Worm (Caenorhabditis elegans) whole organism, L1 larva: Measurements from ENCODE around the gene F12A10.6.

Source experiments
- C04F5.9 ChIP-seq: sonication (generic microtip); optimal IDR thresholded peaks from 2 replicates; lab custom pipeline; 2016; ENCODE audit warnings: missing genetic modification characterization, missing compliant biosample characterization
- C16A3.4 ChIP-seq: fragments of 150-350 bp; optimal IDR thresholded peaks from 2 replicates; lab custom pipeline; 2014; ENCODE audit warnings: missing biosample characterization, missing genetic modification characterization
- F16B12.6 ChIP-seq: fragments of 150-350 bp; optimal IDR thresholded peaks from 2 replicates; lab custom pipeline; 2014; ENCODE audit warnings: missing biosample characterization, missing genetic modification characterization
- aly-2 ChIP-seq: fragments of 150-350 bp; optimal IDR thresholded peaks from 2 replicates; lab custom pipeline; 2014; ENCODE audit warnings: missing biosample characterization, missing genetic modification characterization
- ama-1 ChIP-seq: fragments of 150-350 bp; optimal IDR thresholded peaks from 2 replicates; lab custom pipeline; 2014
- blmp-1 ChIP-seq: fragments of 150-350 bp; optimal IDR thresholded peaks from 2 replicates; lab custom pipeline; 2014; ENCODE audit warnings: missing biosample characterization, missing genetic modification characterization
- ceh-82 ChIP-seq, 3 experiments: fragments of 150-350 bp in 1 of 3; sonication (generic microtip) in 2 of 3; optimal IDR thresholded peaks; 2 replicates each; lab custom pipeline; 2014 to 2017; ENCODE audit warnings: missing biosample characterization in 3 of 3, missing genetic modification characterization in 3 of 3
- dsc-1 ChIP-seq: sonication (generic microtip); optimal IDR thresholded peaks from 2 replicates; lab custom pipeline; 2016; ENCODE audit warnings: mild to moderate bottlenecking, missing genetic modification characterization, missing compliant biosample characterization
- efl-1 ChIP-seq, 4 experiments: fragments of 150-350 bp; optimal IDR thresholded peaks in 3 of 4; peaks in 1 of 4; 1 replicate in 1 of 4; 2 replicates in 3 of 4; lab custom pipeline; 2014; ENCODE audit warnings: missing biosample characterization in 2 of 4, missing genetic modification characterization in 2 of 4, missing genetic modification reagents in 2 of 4
- egl-13 ChIP-seq: sonication (generic microtip); optimal IDR thresholded peaks from 2 replicates; lab custom pipeline; 2016; ENCODE audit warnings: missing genotype, missing genetic modification reagents, missing genetic modification characterization, missing compliant biosample characterization
- egl-27 ChIP-seq, 2 experiments: fragments of 150-350 bp in 1 of 2; sonication (generic microtip); optimal IDR thresholded peaks; 3 replicates each; lab custom pipeline; 2017 to 2018; ENCODE audit warnings: missing biosample characterization in 2 of 2, missing genetic modification characterization in 2 of 2, missing genetic modification reagents in 2 of 2
- elt-3 ChIP-seq, 6 experiments: fragments of 150-350 bp in 1 of 6; sonication (generic microtip); optimal IDR thresholded peaks; 2 replicates each; lab custom pipeline; 2017 to 2018; ENCODE audit warnings: missing biosample characterization in 6 of 6, missing genetic modification characterization in 6 of 6, inconsistent platforms in 1 of 6
- ets-5 ChIP-seq: fragments of 200-800 bp; sonication (Bioruptor generic); IDR thresholded peaks from 2 replicates; pipeline ENCODE4 v1.3.6; 2022; ENCODE audit warnings: missing genetic modification characterization, missing compliant biosample characterization
- fkh-8 ChIP-seq: sonication (generic microtip); optimal IDR thresholded peaks from 2 replicates; lab custom pipeline; 2016; ENCODE audit warnings: mild to moderate bottlenecking, missing genetic modification characterization, missing compliant biosample characterization
- fos-1 ChIP-seq: fragments of 150-350 bp; optimal IDR thresholded peaks from 2 replicates; lab custom pipeline; 2014; ENCODE audit warnings: missing biosample characterization, missing genetic modification characterization
- grh-1 ChIP-seq: fragments of 200-800 bp; sonication (Bioruptor generic); IDR thresholded peaks from 2 replicates; pipeline ENCODE4 v1.3.6; 2022; ENCODE audit warnings: missing genetic modification reagents, missing genetic modification characterization, missing compliant biosample characterization
- hlh-4 ChIP-seq: sonication (generic microtip); optimal IDR thresholded peaks from 2 replicates; lab custom pipeline; 2016; ENCODE audit warnings: mild to moderate bottlenecking, missing genetic modification characterization, missing compliant biosample characterization
- irx-1 ChIP-seq: sonication (generic microtip); optimal IDR thresholded peaks from 2 replicates; lab custom pipeline; 2016; ENCODE audit warnings: missing genetic modification characterization, missing compliant biosample characterization
- isw-1 ChIP-seq: fragments of 200-800 bp; sonication (Bioruptor generic); IDR thresholded peaks from 2 replicates; pipeline ENCODE4 v1.3.6; 2022; ENCODE audit warnings: missing genetic modification characterization, missing compliant biosample characterization
- jun-1 ChIP-seq: fragments of 150-350 bp; optimal IDR thresholded peaks from 2 replicates; lab custom pipeline; 2014; ENCODE audit warnings: missing biosample characterization, missing genetic modification reagents, missing genetic modification characterization
- lin-14 ChIP-seq: fragments of 200-800 bp; sonication (Bioruptor generic); optimal IDR thresholded peaks from 2 replicates; lab custom pipeline; 2018; ENCODE audit warnings: mild to moderate bottlenecking, missing genetic modification characterization, moderate library complexity, missing compliant biosample characterization
- lin-35 ChIP-seq, 2 experiments: fragments of 150-350 bp; optimal IDR thresholded peaks; 2 replicates each; lab custom pipeline; 2014; ENCODE audit warnings: missing biosample characterization in 2 of 2, missing genetic modification characterization in 2 of 2, missing genetic modification reagents in 2 of 2
- lir-3 ChIP-seq: sonication (generic microtip); optimal IDR thresholded peaks from 2 replicates; lab custom pipeline; 2016; ENCODE audit warnings: mild to moderate bottlenecking, missing genetic modification characterization, moderate library complexity, missing compliant biosample characterization; ENCODE audit not compliant: poor library complexity
- lsy-2 ChIP-seq, 2 experiments: fragments of 150-350 bp; optimal IDR thresholded peaks; 2 replicates each; lab custom pipeline; 2014; ENCODE audit warnings: missing biosample characterization in 2 of 2, missing genetic modification characterization in 2 of 2
- mab-9 ChIP-seq: fragments of 200-800 bp; sonication (Bioruptor generic); IDR thresholded peaks from 2 replicates; pipeline ENCODE4 v1.3.6; 2022; ENCODE audit warnings: missing genetic modification reagents, missing genetic modification characterization, missing compliant biosample characterization
- nhr-12 ChIP-seq: sonication (generic microtip); optimal IDR thresholded peaks from 2 replicates; lab custom pipeline; 2017; ENCODE audit warnings: missing biosample characterization, missing genetic modification characterization
- nhr-19 ChIP-seq: fragments of 200-800 bp; sonication (Bioruptor generic); conservative IDR thresholded peaks from 2 replicates; pipeline ENCODE4 v1.3.6; 2022; ENCODE audit warnings: missing genetic modification characterization, missing compliant biosample characterization
- nhr-20 ChIP-seq: sonication (generic microtip); optimal IDR thresholded peaks from 2 replicates; lab custom pipeline; 2016; ENCODE audit warnings: mild to moderate bottlenecking, missing genetic modification characterization, missing compliant biosample characterization
- nhr-71 ChIP-seq: sonication (generic microtip); optimal IDR thresholded peaks from 2 replicates; lab custom pipeline; 2016; ENCODE audit warnings: mild to moderate bottlenecking, missing genetic modification characterization, moderate library complexity, missing compliant biosample characterization
- nhr-76 ChIP-seq: sonication (generic microtip); optimal IDR thresholded peaks from 2 replicates; lab custom pipeline; 2017; ENCODE audit warnings: missing biosample characterization, missing genetic modification characterization
- nhr-84 ChIP-seq: sonication (generic microtip); optimal IDR thresholded peaks from 2 replicates; lab custom pipeline; 2017; ENCODE audit warnings: missing biosample characterization, missing genetic modification characterization
- nhr-85 ChIP-seq: sonication (generic microtip); peaks from one replicate; lab custom pipeline; 2016; ENCODE audit warnings: missing genetic modification characterization, inconsistent platforms, missing compliant biosample characterization
- nhr-90 ChIP-seq: sonication (generic microtip); optimal IDR thresholded peaks from 2 replicates; lab custom pipeline; 2016; ENCODE audit warnings: mild to moderate bottlenecking, missing genetic modification characterization, missing compliant biosample characterization; ENCODE audit not compliant: poor library complexity
- pag-3 ChIP-seq: sonication (generic microtip); optimal IDR thresholded peaks from 2 replicates; lab custom pipeline; 2017; ENCODE audit warnings: missing genetic modification characterization, mild to moderate bottlenecking, missing compliant biosample characterization, antibody characterized with exemption, borderline replicate concordance; ENCODE audit not compliant: insufficient read depth
- pax-3 ChIP-seq: fragments of 200-800 bp; sonication (Bioruptor generic); optimal IDR thresholded peaks from 2 replicates; lab custom pipeline; 2018; ENCODE audit warnings: mild to moderate bottlenecking, missing genetic modification characterization, moderate library complexity, missing compliant biosample characterization
- pqm-1 ChIP-seq: sonication (generic microtip); optimal IDR thresholded peaks from 3 replicates; lab custom pipeline; 2017; ENCODE audit warnings: missing biosample characterization, missing genetic modification characterization
- rnt-1 ChIP-seq: sonication (generic microtip); optimal IDR thresholded peaks from 2 replicates; lab custom pipeline; 2016; ENCODE audit warnings: mild to moderate bottlenecking, missing genetic modification characterization, moderate library complexity, missing compliant biosample characterization
- snu-23 ChIP-seq: sonication (generic microtip); optimal IDR thresholded peaks from 2 replicates; lab custom pipeline; 2016; ENCODE audit warnings: missing genetic modification characterization, missing compliant biosample characterization
- swsn-7 ChIP-seq: sonication (generic microtip); optimal IDR thresholded peaks from 2 replicates; lab custom pipeline; 2016; ENCODE audit warnings: missing genetic modification characterization, missing compliant biosample characterization
- tbx-2 ChIP-seq: sonication (generic microtip); optimal IDR thresholded peaks from 2 replicates; lab custom pipeline; 2016; ENCODE audit warnings: missing genetic modification characterization, missing compliant biosample characterization
- unc-130 ChIP-seq: fragments of 150-350 bp; optimal IDR thresholded peaks from 2 replicates; lab custom pipeline; 2017; ENCODE audit warnings: missing biosample characterization, missing genetic modification characterization, inconsistent platforms
- unc-62 ChIP-seq: fragments of 150-350 bp; optimal IDR thresholded peaks from 2 replicates; lab custom pipeline; 2014; ENCODE audit warnings: missing biosample characterization, missing genetic modification reagents, missing genetic modification characterization
- unc-98 ChIP-seq: fragments of 200-800 bp; sonication (Bioruptor generic); IDR thresholded peaks from 2 replicates; pipeline ENCODE4 v1.3.6; 2022; ENCODE audit warnings: missing genetic modification characterization, missing compliant biosample characterization
- xbp-1 ChIP-seq: sonication (generic microtip); optimal IDR thresholded peaks from 2 replicates; lab custom pipeline; 2016; ENCODE audit warnings: missing genetic modification characterization, missing compliant biosample characterization
- zip-4 ChIP-seq: fragments of 200-800 bp; sonication (Bioruptor generic); optimal IDR thresholded peaks from 2 replicates; lab custom pipeline; 2018; ENCODE audit warnings: mild to moderate bottlenecking, missing genetic modification characterization, moderate library complexity, missing compliant biosample characterization
- ztf-11 ChIP-seq, 2 experiments: sonication (generic microtip); optimal IDR thresholded peaks; 2 replicates each; lab custom pipeline; 2016 to 2017; ENCODE audit warnings: missing genetic modification characterization in 2 of 2, missing biosample characterization in 1 of 2, missing compliant biosample characterization in 1 of 2
- ztf-4 ChIP-seq: fragments of 150-350 bp; optimal IDR thresholded peaks from 2 replicates; lab custom pipeline; 2014; ENCODE audit warnings: missing biosample characterization, missing genetic modification characterization

F12A10.6 gene

DNA sequence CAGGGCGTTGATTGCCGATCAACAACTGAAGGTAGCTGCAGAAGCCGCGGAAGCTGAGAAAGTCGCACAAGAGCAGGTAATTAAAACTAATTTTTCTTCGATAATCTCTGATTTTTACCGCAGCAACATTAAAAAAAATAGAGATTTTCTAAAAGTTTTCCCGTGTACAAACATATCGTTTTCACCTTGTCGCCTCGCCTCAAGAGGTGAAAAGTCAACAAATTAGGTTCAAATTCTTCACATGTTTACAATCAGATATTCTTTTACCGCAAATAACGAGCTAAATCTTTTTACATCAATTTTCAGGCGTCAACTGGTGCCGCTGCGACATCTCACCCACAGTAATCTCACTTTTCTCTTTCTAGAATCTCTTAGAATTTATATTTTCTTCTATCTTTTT, 19.4 kb downstream of the F12A10.6 start, which contains the start of gene ilcr-2:
Gene ilcr-2, plus strand, starts transcription at position 301 of the 400 bp plus-strand sequence.
- no peak for TF ChIP-seq pax-3 (tag; lab: Kevin White, UChicago)
- TF ChIP-seq F16B12.6 (tag; lab: Kevin White, UChicago), result no peak
- TF ChIP-seq aly-2 (tag; lab: Kevin White, UChicago), result no peak
- no peak for TF ChIP-seq rnt-1 (tag; lab: Kevin White, UChicago)
- no peak for TF ChIP-seq lin-35 (GFP tag; optimal IDR thresholded peaks at IDR 0.05; lab: Kevin White, UChicago)
- TF ChIP-seq lir-3 (tag; lab: Kevin White, UChicago), result no peak
- no peak for TF ChIP-seq nhr-90 (tag; lab: Kevin White, UChicago)
- no peak for TF ChIP-seq xbp-1 (tag; lab: Kevin White, UChicago)
- no peak for TF ChIP-seq unc-98 (GFP tag; lab: Robert Waterston, UW)
- TF ChIP-seq swsn-7 (tag; lab: Kevin White, UChicago), result no peak
- no peak for TF ChIP-seq lsy-2 (tag; optimal IDR thresholded peaks at IDR 0.05; lab: Kevin White, UChicago)
- TF ChIP-seq pqm-1 (tag; lab: Kevin White, UChicago), result no peak
- no peak for TF ChIP-seq irx-1 (tag; lab: Kevin White, UChicago)
- TF ChIP-seq hlh-4 (tag; lab: Kevin White, UChicago), result no peak
- TF ChIP-seq fos-1 (tag; lab: Kevin White, UChicago), result no peak
- TF ChIP-seq unc-62, result no peak
- no peak for TF ChIP-seq nhr-19 (GFP tag; lab: Robert Waterston, UW)
- TF ChIP-seq efl-1 (optimal IDR thresholded peaks at IDR 0.05; lab: Kevin White, UChicago), result no peak
- no peak for TF ChIP-seq efl-1 (GFP tag; optimal IDR thresholded peaks at IDR 0.05 in 1 of 2; lab: Kevin White, UChicago)
- no peak for TF ChIP-seq ceh-82 (tag; optimal IDR thresholded peaks at IDR 0.05; lab: Kevin White, UChicago)
- TF ChIP-seq, all 84 proteins: peak for 0

DNA sequence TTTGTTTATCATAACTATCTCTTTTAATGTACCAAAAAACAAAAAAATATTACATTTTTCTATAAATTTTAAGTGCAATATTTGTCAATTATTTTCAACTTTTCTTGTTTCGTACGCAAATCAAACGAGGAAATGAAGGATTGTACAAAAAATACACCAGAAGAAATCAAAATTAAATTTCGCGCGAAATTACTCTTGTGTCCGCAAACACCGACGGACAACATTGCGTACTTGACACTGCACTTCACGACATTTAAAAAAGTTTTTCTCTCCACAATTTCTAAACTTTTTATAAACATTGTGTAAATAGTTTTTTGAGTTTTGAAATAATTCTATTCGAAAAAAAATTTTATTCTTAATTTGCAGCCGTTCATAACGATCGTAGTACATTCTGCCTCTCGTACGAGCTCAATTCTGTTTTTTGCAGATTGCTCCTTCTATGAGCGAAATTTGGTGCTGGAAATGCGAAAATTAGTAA, 20.3 kb downstream of the F12A10.6 start, which contains the start of gene mrps-16:
Gene mrps-16, plus strand, starts transcription at position 428 of the 478 bp plus-strand sequence.
- TF ChIP-seq lsy-2 (tag; optimal IDR thresholded peaks at IDR 0.05; lab: Kevin White, UChicago) (peak; percentile 82 to 83), ama-1 (lab: Kevin White, UChicago) (peak; percentile 15), unc-130 (tag; lab: Kevin White, UChicago) (peak; percentile 58), pag-3 (tag; lab: Kevin White, UChicago) (no peak), nhr-12 (tag; lab: Kevin White, UChicago) (no peak), dsc-1 (peak; percentile 59), swsn-7 (tag; lab: Kevin White, UChicago) (peak; percentile 76), isw-1 (peak; percentile 55), ceh-82 (tag; optimal IDR thresholded peaks at IDR 0.05; lab: Kevin White, UChicago) (peak; percentile 51 to 73 (median 67)), fos-1 (tag; lab: Kevin White, UChicago) (peak; percentile 45), pqm-1 (tag; lab: Kevin White, UChicago) (no peak), nhr-20 (peak; percentile 73), egl-13 (tag; lab: Kevin White, UChicago) (no peak), nhr-71 (tag; lab: Kevin White, UChicago) (peak; percentile 81), egl-27 (tag; optimal IDR thresholded peaks at IDR 0.05; lab: Kevin White, UChicago) (no peak), blmp-1 (tag; lab: Kevin White, UChicago) (peak; percentile 59), ztf-11 (tag; optimal IDR thresholded peaks at IDR 0.05; lab: Kevin White, UChicago) (no peak), tbx-2 (tag; lab: Kevin White, UChicago) (peak; percentile 79), mab-9 (peak; percentile 36; the same call in 1 of the 2 replicates), nhr-84 (no peak), C04F5.9 (peak; percentile 4), zip-4 (GFP tag; lab: Kevin White, UChicago) (peak; percentile 44), efl-1 (optimal IDR thresholded peaks at IDR 0.05; lab: Kevin White, UChicago) (peak; percentile 94 to 98), efl-1 (GFP tag; optimal IDR thresholded peaks at IDR 0.05 in 1 of 2; lab: Kevin White, UChicago) (peak; percentile 99 to 100), unc-62 (no peak), lir-3 (tag; lab: Kevin White, UChicago) (peak; percentile 41), grh-1 (GFP tag; lab: Robert Waterston, UW) (peak; percentile 54), snu-23 (GFP tag; lab: Kevin White, UChicago) (peak; percentile 80), ztf-4 (tag; lab: Kevin White, UChicago) (no peak), C16A3.4 (peak; percentile 80), lin-35 (GFP tag; optimal IDR thresholded peaks at IDR 0.05; lab: Kevin White, UChicago) (peak; percentile 97 to 98), ets-5 (GFP tag; lab: Robert Waterston, UW) (no peak), irx-1 (tag; lab: Kevin White, UChicago) (peak; percentile 38), lin-14 (peak; percentile 62), nhr-85 (tag; lab: Kevin White, UChicago) (peak; percentile 87), elt-3 (tag; optimal IDR thresholded peaks at IDR 0.05; lab: Kevin White, UChicago) (peak in 1 of 6 experiments; percentile 72), fkh-8 (tag; lab: Kevin White, UChicago) (peak; percentile 36), nhr-76 (tag; lab: Kevin White, UChicago) (no peak), jun-1 (tag; lab: Kevin White, UChicago) (peak; percentile 58), hlh-4 (tag; lab: Kevin White, UChicago) (no peak)
